Worm (Caenorhabditis elegans): ENCODE measurements around the gene srh-183.

Gene srh-183

ce11 chrV:19936945-19937344, 41.2 kb downstream of the srh-183 start:
- no peak for TF ChIP-seq unc-3 (GFP tag; conservative IDR thresholded peaks at IDR 0.05)
- no peak for TF ChIP-seq unc-3 (tag; optimal IDR thresholded peaks at IDR 0.05)
- TF ChIP-seq hlh-6 (tag; optimal IDR thresholded peaks at IDR 0.05) = no peak
- TF ChIP-seq che-1 (tag; optimal IDR thresholded peaks at IDR 0.05) = no peak
- TF ChIP-seq ceh-34 (tag; optimal IDR thresholded peaks at IDR 0.05) = no peak
- TF ChIP-seq ceh-30 (tag; optimal IDR thresholded peaks at IDR 0.05) = no peak

ce11 chrV:19934223-19934622, 43.9 kb downstream of the srh-183 start, which contains the start of gene algn-7:
algn-7 (minus strand) TSS chrV:19934323.
- TF ChIP-seq sox-2 (GFP tag; IDR thresholded peaks at IDR 0.05) (no peak), ets-4 (tag; optimal IDR thresholded peaks at IDR 0.05) (no peak), eyg-1 (tag; optimal IDR thresholded peaks at IDR 0.05) (no peak), nhr-11 (tag; optimal IDR thresholded peaks at IDR 0.05) (no peak), hlh-15 (tag; optimal IDR thresholded peaks at IDR 0.05) (no peak), madf-2 (tag; optimal IDR thresholded peaks at IDR 0.05) (no peak), sox-4 (tag; optimal IDR thresholded peaks at IDR 0.05) (no peak), pha-2 (tag; optimal IDR thresholded peaks at IDR 0.05) (no peak), lim-6 (tag; optimal IDR thresholded peaks at IDR 0.05) (no peak), tbx-2 (tag; optimal IDR thresholded peaks at IDR 0.05) (no peak), lin-11 (tag; optimal IDR thresholded peaks at IDR 0.05) (no peak), hlh-13 (GFP tag; optimal IDR thresholded peaks at IDR 0.05) (no peak), ceh-30 (tag; optimal IDR thresholded peaks at IDR 0.05) (no peak), unc-42 (tag; optimal IDR thresholded peaks at IDR 0.05) (no peak), C08G9.2 (tag; optimal IDR thresholded peaks at IDR 0.05) (no peak), elt-2 (tag; optimal IDR thresholded peaks at IDR 0.05) (no peak), ceh-2 (tag; optimal IDR thresholded peaks at IDR 0.05) (no peak), fkh-6 (tag; optimal IDR thresholded peaks at IDR 0.05) (no peak), K02D7.2 (tag; optimal IDR thresholded peaks at IDR 0.05) (no peak), T23F11.4 (GFP tag; optimal IDR thresholded peaks at IDR 0.05) (no peak)

Data from whole organism, late embryonic.